Fruit fly (Drosophila melanogaster) whole organism, embryonic: ENCODE results near the gene eIF1.

ENCODE experiments used
- Asciz ChIP-seq: fragments of 200-800 bp; sonication (Bioruptor generic); optimal IDR thresholded peaks from 2 replicates; lab custom pipeline; 2017; ENCODE audit warnings: missing biosample characterization, mild to moderate bottlenecking, missing genetic modification characterization, missing genetic modification reagents
- B-H1 ChIP-seq: fragments of 200-800 bp; sonication (Bioruptor generic); IDR thresholded peaks from 3 replicates; pipeline ENCODE4 v1.3.6; 2022; ENCODE audit warnings: missing biosample characterization, missing genetic modification characterization
- CG1024 ChIP-seq: fragments of 200-800 bp; sonication (Bioruptor generic); IDR thresholded peaks from 2 replicates; pipeline ENCODE4 v1.3.6; 2022; ENCODE audit warnings: missing biosample characterization, missing genetic modification characterization
- CG12236 ChIP-seq: fragments of 200-800 bp; sonication (Bioruptor generic); optimal IDR thresholded peaks from 2 replicates; lab custom pipeline; 2016; ENCODE audit warnings: missing biosample characterization, missing genetic modification characterization
- CG13424 ChIP-seq: fragments of 200-800 bp; sonication (Bioruptor generic); optimal IDR thresholded peaks from 2 replicates; lab custom pipeline; 2019; ENCODE audit warnings: missing biosample characterization, mild to moderate bottlenecking, missing genetic modification characterization, moderate library complexity
- CG14667 ChIP-seq: fragments of 200-800 bp; sonication (Bioruptor generic); IDR thresholded peaks from 2 replicates; pipeline ENCODE4 v1.3.6; 2022; ENCODE audit warnings: missing biosample characterization, missing genetic modification characterization
- CG15601 ChIP-seq: fragments of 200-800 bp; sonication (Bioruptor generic); optimal IDR thresholded peaks from 3 replicates; lab custom pipeline; 2019; ENCODE audit warnings: missing biosample characterization, mild to moderate bottlenecking, missing genetic modification characterization, moderate library complexity
- CG17359 ChIP-seq: fragments of 200-800 bp; sonication (Bioruptor generic); optimal IDR thresholded peaks from 3 replicates; lab custom pipeline; 2018; ENCODE audit warnings: missing biosample characterization, mild to moderate bottlenecking, missing genetic modification characterization, moderate library complexity
- CG17568 ChIP-seq: fragments of 200-800 bp; sonication (Bioruptor generic); optimal IDR thresholded peaks from 2 replicates; lab custom pipeline; 2018; ENCODE audit warnings: missing biosample characterization, mild to moderate bottlenecking, missing genetic modification characterization, moderate library complexity
- CG18599 ChIP-seq: fragments of 200-800 bp; sonication (Bioruptor generic); optimal IDR thresholded peaks from 3 replicates; lab custom pipeline; 2017; ENCODE audit warnings: missing biosample characterization, missing genetic modification characterization, mild to moderate bottlenecking, moderate library complexity, missing genetic modification reagents
- CG2202 ChIP-seq: fragments of 200-800 bp; sonication (Bioruptor generic); optimal IDR thresholded peaks from 2 replicates; lab custom pipeline; 2018; ENCODE audit warnings: missing biosample characterization, mild to moderate bottlenecking, missing genetic modification characterization
- CG32532 ChIP-seq: fragments of 200-800 bp; sonication (Bioruptor generic); IDR thresholded peaks from 2 replicates; pipeline ENCODE4 v1.3.6; 2022; ENCODE audit warnings: missing biosample characterization, missing genetic modification characterization
- CG3281 ChIP-seq: fragments of 200-800 bp; sonication (Bioruptor generic); optimal IDR thresholded peaks from 3 replicates; lab custom pipeline; 2017; ENCODE audit warnings: missing biosample characterization, mild to moderate bottlenecking, missing genetic modification characterization
- CG34376 ChIP-seq: fragments of 200-800 bp; sonication (Bioruptor generic); optimal IDR thresholded peaks from 2 replicates; lab custom pipeline; 2018; ENCODE audit warnings: missing biosample characterization, mild to moderate bottlenecking, missing genetic modification characterization
- CG5180 ChIP-seq: fragments of 200-800 bp; sonication (Bioruptor generic); optimal IDR thresholded peaks from 3 replicates; lab custom pipeline; 2017; ENCODE audit warnings: missing biosample characterization, missing genetic modification characterization, mild to moderate bottlenecking, moderate library complexity, missing genetic modification reagents
- CG5953 ChIP-seq: fragments of 200-800 bp; sonication (Bioruptor generic); IDR thresholded peaks from 2 replicates; pipeline ENCODE4 v1.3.6; 2022; ENCODE audit warnings: missing biosample characterization, missing genetic modification characterization
- CG7357 ChIP-seq: fragments of 200-800 bp; sonication (Bioruptor generic); IDR thresholded peaks from 3 replicates; pipeline ENCODE4 v1.3.6; 2022; ENCODE audit warnings: missing biosample characterization, missing genetic modification characterization
- CG8478 ChIP-seq: fragments of >200 bp; optimal IDR thresholded peaks from 2 replicates; lab custom pipeline; 2018
- CrebB ChIP-seq: fragments of 200-800 bp; sonication (Bioruptor generic); optimal IDR thresholded peaks from 3 replicates; lab custom pipeline; 2018; ENCODE audit warnings: missing biosample characterization, mild to moderate bottlenecking, missing genetic modification characterization
- ERR ChIP-seq: fragments of 200-800 bp; sonication (Bioruptor generic); optimal IDR thresholded peaks from 2 replicates; lab custom pipeline; 2016; ENCODE audit warnings: missing biosample characterization, missing genetic modification characterization
- Fer1 ChIP-seq: fragments of 200-800 bp; sonication (Bioruptor generic); optimal IDR thresholded peaks from 2 replicates; lab custom pipeline; 2017; ENCODE audit warnings: missing biosample characterization, mild to moderate bottlenecking, missing genetic modification characterization
- HLH3B ChIP-seq: fragments of 200-800 bp; sonication (Bioruptor generic); IDR thresholded peaks from 2 replicates; pipeline ENCODE4 v1.3.6; 2022; ENCODE audit warnings: missing biosample characterization, missing genetic modification characterization
- Hey ChIP-seq: fragments of 200-800 bp; sonication (Bioruptor generic); optimal IDR thresholded peaks from 3 replicates; lab custom pipeline; 2018; ENCODE audit warnings: missing biosample characterization, mild to moderate bottlenecking, missing genetic modification characterization
- Mad ChIP-seq: fragments of 200-800 bp; sonication (Bioruptor generic); optimal IDR thresholded peaks from 2 replicates; lab custom pipeline; 2016; ENCODE audit warnings: missing biosample characterization, missing genetic modification characterization
- NC2α ChIP-seq: fragments of 200-800 bp; sonication (Bioruptor generic); optimal IDR thresholded peaks from 2 replicates; lab custom pipeline; 2016; ENCODE audit warnings: missing biosample characterization, missing genetic modification characterization
- Nf-YB ChIP-seq: fragments of 200-800 bp; sonication (Bioruptor generic); optimal IDR thresholded peaks from 3 replicates; lab custom pipeline; 2019; ENCODE audit warnings: missing biosample characterization, mild to moderate bottlenecking, missing genetic modification characterization, moderate library complexity
- Rfx ChIP-seq: fragments of 200-800 bp; sonication (Bioruptor generic); IDR thresholded peaks from 2 replicates; pipeline ENCODE4 v1.3.6; 2022; ENCODE audit warnings: missing biosample characterization, missing genetic modification characterization
- Sin3A ChIP-seq: fragments of >200 bp; optimal IDR thresholded peaks from 2 replicates; lab custom pipeline; 2018
- Six4 ChIP-seq: fragments of 200-800 bp; sonication (Bioruptor generic); optimal IDR thresholded peaks from 2 replicates; lab custom pipeline; 2016; ENCODE audit warnings: missing biosample characterization, missing genetic modification characterization
- Trl ChIP-seq, 3 experiments: fragments of >200 bp in 2 of 3; fragments of 200-800 bp in 1 of 3; sonication (Bioruptor generic) in 1 of 3; optimal IDR thresholded peaks; 2 replicates in 1 of 3; 3 replicates in 2 of 3; lab custom pipeline; 2016 to 2017; ENCODE audit warnings: missing biosample characterization in 1 of 3, missing genetic modification characterization in 1 of 3
- dmrt99B ChIP-seq: fragments of 200-800 bp; sonication (Bioruptor generic); optimal IDR thresholded peaks from 2 replicates; lab custom pipeline; 2018; ENCODE audit warnings: missing biosample characterization, mild to moderate bottlenecking, missing genetic modification characterization, moderate library complexity
- ems ChIP-seq: fragments of 200-800 bp; sonication (Bioruptor generic); optimal IDR thresholded peaks from 3 replicates; lab custom pipeline; 2016; ENCODE audit warnings: missing biosample characterization, missing genetic modification characterization
- fru ChIP-seq: fragments of >200 bp; optimal IDR thresholded peaks from 2 replicates; lab custom pipeline; 2017
- grn ChIP-seq: fragments of 200-800 bp; sonication (Bioruptor generic); optimal IDR thresholded peaks from 3 replicates; lab custom pipeline; 2017; ENCODE audit warnings: missing biosample characterization, missing genetic modification characterization
- gro ChIP-seq: fragments of 200-800 bp; sonication (Bioruptor generic); optimal IDR thresholded peaks from 2 replicates; lab custom pipeline; 2016; ENCODE audit warnings: missing biosample characterization, missing genetic modification characterization
- hb ChIP-seq: fragments of 200-800 bp; sonication (Bioruptor generic); IDR thresholded peaks from 3 replicates; pipeline ENCODE4 v1.3.6; 2022; ENCODE audit warnings: missing biosample characterization, missing genetic modification characterization; ENCODE audit not compliant: partially characterized antibody
- knrl ChIP-seq: fragments of 200-800 bp; sonication (Bioruptor generic); IDR thresholded peaks from 3 replicates; pipeline ENCODE4 v1.3.6; 2022; ENCODE audit warnings: missing biosample characterization, missing genetic modification characterization; ENCODE audit not compliant: partially characterized antibody
- lov ChIP-seq, 2 experiments: fragments of 200-800 bp in 1 of 2; fragments of >200 bp in 1 of 2; sonication (Bioruptor generic) in 1 of 2; IDR thresholded peaks in 1 of 2; optimal IDR thresholded peaks in 1 of 2; 2 replicates in 1 of 2; 3 replicates in 1 of 2; pipeline versions ENCODE4 v1.3.6 to Lab custom; 2017 to 2022; ENCODE audit warnings: missing biosample characterization in 1 of 2, missing genetic modification characterization in 1 of 2
- luna ChIP-seq: fragments of 200-800 bp; sonication (Bioruptor generic); optimal IDR thresholded peaks from 2 replicates; lab custom pipeline; 2016; ENCODE audit warnings: missing biosample characterization, missing genetic modification characterization
- mirr ChIP-seq: fragments of 200-800 bp; sonication (Bioruptor generic); optimal IDR thresholded peaks from 3 replicates; lab custom pipeline; 2018; ENCODE audit warnings: missing biosample characterization, mild to moderate bottlenecking, missing genetic modification characterization
- pb ChIP-seq: fragments of 200-800 bp; sonication (Bioruptor generic); optimal IDR thresholded peaks from 3 replicates; lab custom pipeline; 2016; ENCODE audit warnings: missing biosample characterization, missing genetic modification characterization
- peb ChIP-seq: fragments of 200-800 bp; sonication (Bioruptor generic); IDR thresholded peaks from 2 replicates; pipeline ENCODE4 v1.3.6; 2022; ENCODE audit warnings: missing biosample characterization, missing genetic modification characterization
- sisA ChIP-seq: fragments of 200-800 bp; sonication (Bioruptor generic); IDR thresholded peaks from 2 replicates; pipeline ENCODE4 v1.3.6; 2022; ENCODE audit warnings: missing biosample characterization, missing genetic modification characterization
- slp2 ChIP-seq: fragments of 200-800 bp; sonication (Bioruptor generic); optimal IDR thresholded peaks from 2 replicates; lab custom pipeline; 2016; ENCODE audit warnings: missing biosample characterization, missing genetic modification characterization
- sna ChIP-seq: fragments of 200-800 bp; sonication (Bioruptor generic); IDR thresholded peaks from 2 replicates; pipeline ENCODE4 v1.3.6; 2022; ENCODE audit warnings: missing biosample characterization, missing genetic modification characterization; ENCODE audit not compliant: partially characterized antibody
- twi ChIP-seq: fragments of 200-800 bp; optimal IDR thresholded peaks from 2 replicates; lab custom pipeline; 2019; ENCODE audit warnings: missing biosample characterization, mild to moderate bottlenecking, missing genetic modification characterization, moderate library complexity

eIF1 gene

dm6 chr3L:3222643-3223389, at the start of gene eIF1, which contains the start of gene RpL28 (continued):
- peak; percentile 86 for TF ChIP-seq CG17359 (tag; lab: Kevin White, UChicago)
- peak; percentile 81 for TF ChIP-seq CG5180
- TF ChIP-seq Sin3A (lab: Kevin White, UChicago), result peak; percentile 94
- TF ChIP-seq peb (GFP tag; lab: Robert Waterston, UW), result peak; percentile 52; the same call in 1 of the 2 replicates
- peak; percentile 85 for TF ChIP-seq CG12236
- TF ChIP-seq HLH3B (GFP tag; lab: Robert Waterston, UW), result peak; percentile 82
- peak; percentile 48 for TF ChIP-seq CG14667 (GFP tag; lab: Robert Waterston, UW)
- peak; percentile 74; the same call in 1 of the 3 replicates for TF ChIP-seq hb
- TF ChIP-seq B-H1 (GFP tag; lab: Robert Waterston, UW), result peak; percentile 81
- TF ChIP-seq CG3281 (GFP tag; lab: Kevin White, UChicago), result peak; percentile 94
- peak; percentile 97 for TF ChIP-seq CG34376 (GFP tag; lab: Kevin White, UChicago)
- peak; percentile 85 for TF ChIP-seq ems (GFP tag; lab: Kevin White, UChicago)
- peak; percentile 88 for TF ChIP-seq pb
- TF ChIP-seq fru, result no peak
- TF ChIP-seq CG18599, result peak; percentile 93
- TF ChIP-seq CG7357, result peak; percentile 64
- TF ChIP-seq mirr, result peak; percentile 94
- peak; percentile 73 for TF ChIP-seq twi (tag; lab: Kevin White, UChicago)
- TF ChIP-seq Six4 (GFP tag; lab: Kevin White, UChicago), result peak; percentile 90
- peak; percentile 89 for TF ChIP-seq slp2 (GFP tag; lab: Kevin White, UChicago)
- TF ChIP-seq Mad, result peak; percentile 94
- peak; percentile 76 for TF ChIP-seq CG13424
- peak; percentile 80 for TF ChIP-seq CG5953 (GFP tag; lab: Robert Waterston, UW)
- peak; percentile 84 for TF ChIP-seq CG1024 (GFP tag; lab: Robert Waterston, UW)
- peak; percentile 60 for TF ChIP-seq ERR (GFP tag; lab: Kevin White, UChicago)
- TF ChIP-seq gro, result peak; percentile 84
- no peak for TF ChIP-seq Trl (optimal IDR thresholded peaks at IDR 0.05; lab: Kevin White, UChicago)
- TF ChIP-seq Trl (GFP tag; optimal IDR thresholded peaks at IDR 0.05; lab: Kevin White, UChicago), result peak; percentile 94
- peak; percentile 73 for TF ChIP-seq sna (GFP tag; lab: Robert Waterston, UW)
- TF ChIP-seq Fer1 (GFP tag; lab: Kevin White, UChicago), result peak; percentile 90
- TF ChIP-seq NC2α (GFP tag; lab: Kevin White, UChicago), result peak; percentile 83
- TF ChIP-seq CG15601, result peak; percentile 84
- peak; percentile 83 for TF ChIP-seq grn (GFP tag; lab: Kevin White, UChicago)
- TF ChIP-seq luna (GFP tag; lab: Kevin White, UChicago), result peak; percentile 92
- no peak for TF ChIP-seq dmrt99B (tag; lab: Kevin White, UChicago)
- peak; percentile 94 for TF ChIP-seq Rfx
- TF ChIP-seq lov (optimal IDR thresholded peaks at IDR 0.05; lab: Kevin White, UChicago), result no peak
- TF ChIP-seq lov (GFP tag; IDR thresholded peaks at IDR 0.05; lab: Robert Waterston, UW), result peak; percentile 95
- TF ChIP-seq Nf-YB (GFP tag; lab: Kevin White, UChicago), result peak; percentile 64
- TF ChIP-seq CrebB, result peak; percentile 90
- peak; percentile 73 for TF ChIP-seq sisA (GFP tag; lab: Robert Waterston, UW)
- TF ChIP-seq Asciz (GFP tag; lab: Kevin White, UChicago), result peak; percentile 88
- TF ChIP-seq CG8478 (lab: Kevin White, UChicago), result no peak
- TF ChIP-seq Hey, result peak; percentile 91
- no peak for TF ChIP-seq CG17568 (GFP tag; lab: Kevin White, UChicago)
- peak; percentile 85 for TF ChIP-seq CG2202
- TF ChIP-seq CG32532 (GFP tag; lab: Robert Waterston, UW), result peak; percentile 81
- peak; percentile 82 for TF ChIP-seq knrl (GFP tag; lab: Robert Waterston, UW)
